6 worm cellular contexts compared by ENCODE assay signal in the genomic region with DNA sequence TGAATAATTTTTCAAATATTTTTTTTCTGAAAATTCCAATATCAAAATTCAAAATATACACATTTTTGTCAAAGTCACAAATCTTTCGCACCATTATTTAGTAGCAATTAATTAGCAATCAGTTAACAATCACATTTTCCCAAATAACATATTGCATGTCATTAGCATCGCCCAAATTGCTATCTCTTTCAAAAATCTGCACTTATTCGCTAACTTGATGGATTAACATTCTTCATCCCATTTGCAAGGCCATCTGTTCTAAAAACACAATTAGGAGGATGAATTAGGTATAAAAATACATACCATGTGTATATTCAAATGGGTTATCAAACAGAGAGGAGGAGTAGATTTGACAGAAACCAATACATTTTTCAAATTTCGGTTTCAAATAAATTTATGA.
TF ChIP-seq lines count a peak whose summit lies in the region.

No protein-coding gene starts in this region.

TF ChIP-seq in whole organism, L1 larva, 84 proteins besides CTCF, POLR2A, EP300 and RAD21 (continues in another document):
- TF ChIP-seq tbx-2 (tag; optimal IDR thresholded peaks at IDR 0.05; lab: Kevin White, UChicago) = peak; percentile 2
- no peak for TF ChIP-seq pqm-1 (tag; optimal IDR thresholded peaks at IDR 0.05; lab: Kevin White, UChicago)
- no peak for TF ChIP-seq ceh-90 (tag; optimal IDR thresholded peaks at IDR 0.05; lab: Kevin White, UChicago)
- no peak for TF ChIP-seq C16A3.4 (tag; optimal IDR thresholded peaks at IDR 0.05; lab: Kevin White, UChicago)
- TF ChIP-seq lir-3 (tag; optimal IDR thresholded peaks at IDR 0.05; lab: Kevin White, UChicago; ENCODE audit: poor library complexity) = no peak
- TF ChIP-seq sox-4 (tag; optimal IDR thresholded peaks at IDR 0.05; lab: Kevin White, UChicago) = no peak
- no peak for TF ChIP-seq sptf-1 (tag; optimal IDR thresholded peaks at IDR 0.05; lab: Kevin White, UChicago)
- no peak for TF ChIP-seq alr-1 (tag; optimal IDR thresholded peaks at IDR 0.05; lab: Kevin White, UChicago; ENCODE audit: borderline replicate concordance)
- TF ChIP-seq skn-1 (tag; optimal IDR thresholded peaks at IDR 0.05; lab: Kevin White, UChicago) = no peak
- no peak for TF ChIP-seq lin-13 (GFP tag; optimal IDR thresholded peaks at IDR 0.05; lab: Kevin White, UChicago)
- TF ChIP-seq ets-5 (GFP tag; IDR thresholded peaks at IDR 0.05; lab: Robert Waterston, UW) = no peak
- TF ChIP-seq swsn-7 (tag; optimal IDR thresholded peaks at IDR 0.05; lab: Kevin White, UChicago) = no peak
- no peak for TF ChIP-seq fos-1 (tag; optimal IDR thresholded peaks at IDR 0.05; lab: Kevin White, UChicago)
- TF ChIP-seq unc-86 (tag; optimal IDR thresholded peaks at IDR 0.05; lab: Kevin White, UChicago) = no peak
- TF ChIP-seq aha-1 (tag; optimal IDR thresholded peaks at IDR 0.05; lab: Kevin White, UChicago) = no peak

TF ChIP-seq in whole organism, L2 larva, 48 proteins besides CTCF, POLR2A, EP300 and RAD21 (continues in another document):
- TF ChIP-seq ceh-16 (tag; optimal IDR thresholded peaks at IDR 0.05; lab: Kevin White, UChicago) = peak; percentile 98
- TF ChIP-seq mdl-1 (tag; optimal IDR thresholded peaks at IDR 0.05; lab: Kevin White, UChicago) = no peak
- TF ChIP-seq mab-5 (tag; optimal IDR thresholded peaks at IDR 0.05; lab: Kevin White, UChicago) = peak; percentile 72
- TF ChIP-seq alr-1 (tag; optimal IDR thresholded peaks at IDR 0.05; lab: Kevin White, UChicago) = no peak
- no peak for TF ChIP-seq nhr-77 (tag; optimal IDR thresholded peaks at IDR 0.05; lab: Kevin White, UChicago)
- TF ChIP-seq ZK546.5 (tag; optimal IDR thresholded peaks at IDR 0.05; lab: Kevin White, UChicago) = no peak
- TF ChIP-seq nhr-25 (tag; optimal IDR thresholded peaks at IDR 0.05; lab: Kevin White, UChicago) = peak; percentile 51
- TF ChIP-seq ama-1 (optimal IDR thresholded peaks at IDR 0.05; lab: Kevin White, UChicago) = no peak
- no peak for TF ChIP-seq nhr-129 (tag; optimal IDR thresholded peaks at IDR 0.05; lab: Kevin White, UChicago)
- TF ChIP-seq unc-62 (GFP tag; optimal IDR thresholded peaks at IDR 0.05; lab: Kevin White, UChicago) = no peak
- no peak for TF ChIP-seq lsy-2 (tag; optimal IDR thresholded peaks at IDR 0.05; lab: Kevin White, UChicago)
- TF ChIP-seq aly-2 (tag; optimal IDR thresholded peaks at IDR 0.05; lab: Kevin White, UChicago) = no peak
- no peak for TF ChIP-seq C34F6.9 (tag; optimal IDR thresholded peaks at IDR 0.05; lab: Kevin White, UChicago)
- TF ChIP-seq skn-1 (tag; optimal IDR thresholded peaks at IDR 0.05; lab: Kevin White, UChicago) = no peak
- peak; percentile 23 for TF ChIP-seq sma-9 (GFP tag; optimal IDR thresholded peaks at IDR 0.05; lab: Kevin White, UChicago)
- TF ChIP-seq sma-9 (tag; optimal IDR thresholded peaks at IDR 0.05; lab: Kevin White, UChicago) = no peak

TF ChIP-seq in whole organism, L3 larva, 47 proteins besides CTCF, POLR2A, EP300 and RAD21:
- TF ChIP-seq lin-39 (tag; optimal IDR thresholded peaks at IDR 0.05; lab: Kevin White, UChicago) = no peak
- TF ChIP-seq ztf-4 (tag; optimal IDR thresholded peaks at IDR 0.05; lab: Kevin White, UChicago) = no peak
- TF ChIP-seq nhr-25 (tag; optimal IDR thresholded peaks at IDR 0.05; lab: Kevin White, UChicago) = peak; percentile 68
- TF ChIP-seq nhr-23 (tag; optimal IDR thresholded peaks at IDR 0.05; lab: Kevin White, UChicago) = no peak
- no peak for TF ChIP-seq skn-1 (tag; optimal IDR thresholded peaks at IDR 0.05; lab: Kevin White, UChicago)
- TF ChIP-seq nhr-28 (tag; optimal IDR thresholded peaks at IDR 0.05; lab: Kevin White, UChicago) = no peak
- TF ChIP-seq ama-1 (optimal IDR thresholded peaks at IDR 0.05; lab: Kevin White, UChicago) = no peak
- no peak for TF ChIP-seq ceh-28 (tag; optimal IDR thresholded peaks at IDR 0.05; lab: Kevin White, UChicago)
- no peak for TF ChIP-seq unc-62 (GFP tag; optimal IDR thresholded peaks at IDR 0.05; lab: Kevin White, UChicago)
- TF ChIP-seq elt-1 (tag; optimal IDR thresholded peaks at IDR 0.05; lab: Kevin White, UChicago) = peak; percentile 29
- no peak for TF ChIP-seq ceh-82 (tag; optimal IDR thresholded peaks at IDR 0.05; lab: Kevin White, UChicago)
TF ChIP-seq in whole organism, L3 larva: peak in this region for 2.

TF ChIP-seq in whole organism, L4 larva, 104 proteins besides CTCF, POLR2A, EP300 and RAD21:
- no peak for TF ChIP-seq fkh-10 (GFP tag; optimal IDR thresholded peaks at IDR 0.05; lab: Kevin White, UChicago)
- TF ChIP-seq nhr-237 (tag; optimal IDR thresholded peaks at IDR 0.05; lab: Kevin White, UChicago) = no peak
- TF ChIP-seq jun-1 (tag; optimal IDR thresholded peaks at IDR 0.05; lab: Kevin White, UChicago) = no peak
- TF ChIP-seq R02D3.7 (tag; optimal IDR thresholded peaks at IDR 0.05; lab: Kevin White, UChicago) = no peak
- TF ChIP-seq nhr-48 (tag; optimal IDR thresholded peaks at IDR 0.05; lab: Kevin White, UChicago) = no peak
- no peak for TF ChIP-seq T20F7.1 (GFP tag; optimal IDR thresholded peaks at IDR 0.05; lab: Kevin White, UChicago)
- TF ChIP-seq aha-1 (tag; lab: Kevin White, UChicago) = peak; percentile 7
- no peak for TF ChIP-seq aly-2 (tag; optimal IDR thresholded peaks at IDR 0.05; lab: Kevin White, UChicago)
- TF ChIP-seq nhr-28 (tag; optimal IDR thresholded peaks at IDR 0.05; lab: Kevin White, UChicago) = no peak

TF ChIP-seq in whole organism, late embryonic, 69 proteins besides CTCF, POLR2A, EP300 and RAD21:
- TF ChIP-seq unc-42 (tag; optimal IDR thresholded peaks at IDR 0.05; lab: Kevin White, UChicago) (peak; percentile 49), C08G9.2 (tag; optimal IDR thresholded peaks at IDR 0.05; lab: Kevin White, UChicago) (no peak), elt-2 (tag; optimal IDR thresholded peaks at IDR 0.05; lab: Kevin White, UChicago) (no peak)

TF ChIP-seq in whole organism, mixed stage, embryonic, 35 proteins besides CTCF, POLR2A, EP300 and RAD21:
- TF ChIP-seq pha-4 (tag; optimal IDR thresholded peaks at IDR 0.05; lab: Kevin White, UChicago) (no peak), elt-1 (tag; optimal IDR thresholded peaks at IDR 0.05; lab: Kevin White, UChicago; ENCODE audit: borderline replicate concordance, insufficient read depth) (peak; percentile 40), nhr-76 (tag; optimal IDR thresholded peaks at IDR 0.05; lab: Kevin White, UChicago) (no peak), nhr-2 (tag; optimal IDR thresholded peaks at IDR 0.05; lab: Kevin White, UChicago) (no peak), mab-5 (tag; optimal IDR thresholded peaks at IDR 0.05; lab: Kevin White, UChicago) (peak; percentile 13), cnd-1 (tag; optimal IDR thresholded peaks at IDR 0.05; lab: Kevin White, UChicago) (peak; percentile 74), ces-1 (GFP tag; optimal IDR thresholded peaks at IDR 0.05; lab: Kevin White, UChicago) (peak; percentile 94), unc-62 (GFP tag; optimal IDR thresholded peaks at IDR 0.05; lab: Kevin White, UChicago) (peak; percentile 28), ztf-11 (tag; optimal IDR thresholded peaks at IDR 0.05; lab: Kevin White, UChicago) (no peak), mls-2 (tag; optimal IDR thresholded peaks at IDR 0.05; lab: Kevin White, UChicago) (peak; percentile 26)
TF ChIP-seq in whole organism, mixed stage, embryonic: peak in this region for 6.
